Fruit fly (Drosophila melanogaster): ENCODE measurements around the gene CG4558.

DNA sequence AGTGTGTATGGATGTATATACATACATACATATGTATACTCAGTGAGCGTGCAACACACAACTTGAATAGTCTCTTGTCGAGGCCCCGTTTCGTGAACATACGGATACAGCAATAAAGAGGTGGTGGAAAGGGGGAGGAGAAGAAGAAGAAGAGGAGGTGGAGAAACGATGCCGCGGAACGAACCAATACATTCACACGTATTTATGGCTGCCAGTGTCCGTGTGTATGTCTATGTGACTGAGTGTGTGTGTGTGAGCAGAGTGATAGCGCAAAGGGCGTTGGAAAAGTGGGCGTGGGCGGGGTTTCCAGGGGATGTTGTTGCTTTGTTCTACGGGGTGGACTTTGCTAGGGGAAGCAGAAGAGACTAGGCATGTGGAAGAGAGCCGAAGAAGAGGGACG, 3.8 kb downstream of the CG4558 start:
- TF ChIP-seq CG31627 (GFP tag; optimal IDR thresholded peaks at IDR 0.05) (no peak), CG6854 (GFP tag; optimal IDR thresholded peaks at IDR 0.05) (peak; percentile 11)

All from whole organism, prepupa.